Worm (Caenorhabditis elegans) whole organism, L4 larva: ENCODE data around the gene mpst-1.

ENCODE experiments used
- F37D6.2 ChIP-seq: sonication (generic microtip); optimal IDR thresholded peaks from 2 replicates; lab custom pipeline; 2016; ENCODE audit warnings: mild to moderate bottlenecking, missing genetic modification characterization, missing compliant biosample characterization
- Y105C5A.15 ChIP-seq: fragments of 200-800 bp; sonication (Bioruptor generic); IDR thresholded peaks from 2 replicates; pipeline ENCODE4 v1.3.6; 2022; ENCODE audit warnings: missing genetic modification characterization, missing compliant biosample characterization
- Y48G9A.11 ChIP-seq: fragments of 200-800 bp; sonication (Bioruptor generic); IDR thresholded peaks from 2 replicates; pipeline ENCODE4 v1.3.6; 2022; ENCODE audit warnings: missing genetic modification reagents, missing genetic modification characterization, missing compliant biosample characterization
- Y5F2A.4 ChIP-seq: fragments of 200-800 bp; sonication (Bioruptor generic); optimal IDR thresholded peaks from 2 replicates; lab custom pipeline; 2018; ENCODE audit warnings: mild to moderate bottlenecking, missing genetic modification characterization, missing compliant biosample characterization
- Y75B8A.6 ChIP-seq: fragments of 200-800 bp; sonication (Bioruptor generic); IDR thresholded peaks from 2 replicates; pipeline ENCODE4 v1.3.6; 2022; ENCODE audit warnings: missing genetic modification reagents, missing genetic modification characterization, missing compliant biosample characterization
- ZK546.5 ChIP-seq, 2 experiments: sonication (generic microtip); optimal IDR thresholded peaks; 2 replicates each; lab custom pipeline; 2017; ENCODE audit warnings: missing biosample characterization in 2 of 2, missing genetic modification characterization in 2 of 2
- aha-1 ChIP-seq: fragments of 150-350 bp; peaks from one replicate; lab custom pipeline; 2014; ENCODE audit warnings: missing biosample characterization, missing genetic modification characterization
- aly-2 ChIP-seq: sonication (generic microtip); optimal IDR thresholded peaks from 2 replicates; lab custom pipeline; 2018; ENCODE audit warnings: missing biosample characterization, missing genetic modification characterization
- ama-1 ChIP-seq: fragments of 150-350 bp; optimal IDR thresholded peaks from 2 replicates; lab custom pipeline; 2014; ENCODE audit warnings: inconsistent platforms, mixed read lengths
- arid-1 ChIP-seq: fragments of 200-800 bp; sonication (Bioruptor generic); conservative IDR thresholded peaks from 2 replicates; pipeline ENCODE4 v1.3.6; 2022; ENCODE audit warnings: missing genetic modification reagents, missing genetic modification characterization, missing compliant biosample characterization
- attf-4 ChIP-seq: sonication (generic microtip); optimal IDR thresholded peaks from 3 replicates; lab custom pipeline; 2017; ENCODE audit warnings: missing biosample characterization, missing genetic modification characterization
- ceh-28 ChIP-seq: fragments of 150-350 bp; optimal IDR thresholded peaks from 2 replicates; lab custom pipeline; 2014; ENCODE audit warnings: missing biosample characterization, missing genetic modification reagents, missing genetic modification characterization
- ceh-82 ChIP-seq: sonication (generic microtip); optimal IDR thresholded peaks from 2 replicates; lab custom pipeline; 2017; ENCODE audit warnings: missing biosample characterization, missing genetic modification characterization
- cey-2 ChIP-seq: sonication (generic microtip); optimal IDR thresholded peaks from 3 replicates; lab custom pipeline; 2017; ENCODE audit warnings: missing genetic modification characterization, mild to moderate bottlenecking, missing compliant biosample characterization, antibody characterized with exemption, borderline replicate concordance; ENCODE audit not compliant: insufficient read depth
- dmd-6 ChIP-seq: fragments of 200-800 bp; sonication (Bioruptor generic); IDR thresholded peaks from 2 replicates; pipeline ENCODE4 v1.3.6; 2022; ENCODE audit warnings: missing genetic modification reagents, missing genetic modification characterization, missing compliant biosample characterization
- dmd-8 ChIP-seq: fragments of 200-800 bp; sonication (Bioruptor generic); IDR thresholded peaks from 2 replicates; pipeline ENCODE4 v1.3.6; 2022; ENCODE audit warnings: missing genetic modification characterization, missing compliant biosample characterization
- duxl-1 ChIP-seq: sonication (generic microtip); optimal IDR thresholded peaks from 2 replicates; lab custom pipeline; 2016; ENCODE audit warnings: mild to moderate bottlenecking, missing genetic modification characterization, moderate library complexity, missing compliant biosample characterization; ENCODE audit not compliant: poor library complexity
- dve-1 ChIP-seq: sonication (generic microtip); optimal IDR thresholded peaks from 2 replicates; lab custom pipeline; 2017; ENCODE audit warnings: antibody characterized with exemption, mild to moderate bottlenecking, missing genetic modification characterization, missing compliant biosample characterization; ENCODE audit not compliant: insufficient read depth
- gei-8 ChIP-seq: fragments of 200-800 bp; sonication (Bioruptor generic); optimal IDR thresholded peaks from 2 replicates; lab custom pipeline; 2018; ENCODE audit warnings: mild to moderate bottlenecking, missing genetic modification characterization, missing compliant biosample characterization
- hif-1 ChIP-seq, 2 experiments: sonication (generic microtip); optimal IDR thresholded peaks; 2 replicates each; lab custom pipeline; 2016 to 2017; ENCODE audit warnings: missing compliant biosample characterization in 2 of 2, missing genetic modification characterization in 2 of 2, missing genetic modification reagents in 2 of 2, missing genotype in 2 of 2, mild to moderate bottlenecking in 1 of 2
- hlh-11 ChIP-seq: fragments of 200-800 bp; sonication (Bioruptor generic); optimal IDR thresholded peaks from 2 replicates; lab custom pipeline; 2018; ENCODE audit warnings: mild to moderate bottlenecking, missing genetic modification characterization, missing compliant biosample characterization
- lin-1 ChIP-seq: fragments of 200-800 bp; sonication (Bioruptor generic); IDR thresholded peaks from 2 replicates; pipeline ENCODE4 v1.3.6; 2022; ENCODE audit warnings: missing genetic modification reagents, missing genetic modification characterization, missing compliant biosample characterization
- lin-15B ChIP-seq: fragments of 150-350 bp; sonication (generic microtip); optimal IDR thresholded peaks from 3 replicates; lab custom pipeline; 2014; ENCODE audit warnings: missing biosample characterization, missing genetic modification characterization
- lin-29 ChIP-seq: fragments of 200-800 bp; sonication (Bioruptor generic); IDR thresholded peaks from 2 replicates; pipeline ENCODE4 v1.3.6; 2022; ENCODE audit warnings: missing genetic modification reagents, missing genetic modification characterization, missing compliant biosample characterization
- lin-39 ChIP-seq: fragments of 150-350 bp; optimal IDR thresholded peaks from 2 replicates; lab custom pipeline; 2014; ENCODE audit warnings: missing biosample characterization, missing genetic modification reagents, missing genetic modification characterization
- madf-5 ChIP-seq, 2 experiments: fragments of 200-800 bp; sonication (Bioruptor generic); IDR thresholded peaks; 2 replicates each; pipeline ENCODE4 v1.3.6; 2022; ENCODE audit warnings: missing compliant biosample characterization in 2 of 2, missing genetic modification characterization in 2 of 2
- mdl-1 ChIP-seq, 2 experiments: fragments of 150-350 bp in 1 of 2; sonication (generic microtip) in 1 of 2; optimal IDR thresholded peaks; 2 replicates each; lab custom pipeline; 2014 to 2017; ENCODE audit warnings: missing biosample characterization in 2 of 2, missing genetic modification characterization in 2 of 2
- mep-1 ChIP-seq: fragments of 150-350 bp; sonication (generic microtip); optimal IDR thresholded peaks from 3 replicates; lab custom pipeline; 2014; ENCODE audit warnings: missing biosample characterization, missing genetic modification characterization
- nhr-102 ChIP-seq: sonication (generic microtip); optimal IDR thresholded peaks from 2 replicates; lab custom pipeline; 2016; ENCODE audit warnings: mild to moderate bottlenecking, missing genetic modification characterization, moderate library complexity, missing compliant biosample characterization
- nhr-111 ChIP-seq: fragments of 200-800 bp; sonication (Bioruptor generic); optimal IDR thresholded peaks from 2 replicates; lab custom pipeline; 2018; ENCODE audit warnings: mild to moderate bottlenecking, missing genetic modification characterization, missing compliant biosample characterization
- nhr-25 ChIP-seq: sonication (generic microtip); optimal IDR thresholded peaks from 2 replicates; lab custom pipeline; 2017; ENCODE audit warnings: missing genetic modification characterization, mild to moderate bottlenecking, missing compliant biosample characterization, antibody characterized with exemption, moderate library complexity, borderline replicate concordance; ENCODE audit not compliant: insufficient read depth
- nhr-41 ChIP-seq: fragments of 200-800 bp; sonication (Bioruptor generic); IDR thresholded peaks from 2 replicates; pipeline ENCODE4 v1.3.6; 2022; ENCODE audit warnings: missing genetic modification reagents, missing genetic modification characterization, missing compliant biosample characterization
- nhr-42 ChIP-seq: fragments of 200-800 bp; sonication (Bioruptor generic); IDR thresholded peaks from 2 replicates; pipeline ENCODE4 v1.3.6; 2022; ENCODE audit warnings: missing genetic modification characterization, missing compliant biosample characterization
- nhr-76 ChIP-seq: fragments of 150-350 bp; optimal IDR thresholded peaks from 2 replicates; lab custom pipeline; 2014; ENCODE audit warnings: missing biosample characterization, missing genetic modification characterization
- php-3 ChIP-seq: fragments of 200-800 bp; sonication (Bioruptor generic); IDR thresholded peaks from 2 replicates; pipeline ENCODE4 v1.3.6; 2022; ENCODE audit warnings: missing genetic modification reagents, missing genetic modification characterization, missing compliant biosample characterization
- tag-97 ChIP-seq: fragments of 200-800 bp; sonication (Bioruptor generic); IDR thresholded peaks from 2 replicates; pipeline ENCODE4 v1.3.6; 2022; ENCODE audit warnings: missing genetic modification characterization, missing compliant biosample characterization
- unc-130 ChIP-seq: sonication (generic microtip); optimal IDR thresholded peaks from 2 replicates; lab custom pipeline; 2016; ENCODE audit warnings: missing genetic modification reagents, missing genetic modification characterization, missing compliant biosample characterization
- unc-39 ChIP-seq: sonication (generic microtip); optimal IDR thresholded peaks from 2 replicates; lab custom pipeline; 2017; ENCODE audit warnings: missing biosample characterization, missing genetic modification characterization
- zag-1 ChIP-seq: fragments of 150-350 bp; optimal IDR thresholded peaks from 2 replicates; lab custom pipeline; 2014; ENCODE audit warnings: missing biosample characterization, missing genetic modification characterization
- zfp-2 ChIP-seq: sonication (generic microtip); optimal IDR thresholded peaks from 2 replicates; lab custom pipeline; 2016; ENCODE audit warnings: mild to moderate bottlenecking, missing genetic modification characterization, missing compliant biosample characterization
- zfp-3 ChIP-seq: fragments of 200-800 bp; sonication (Bioruptor generic); conservative IDR thresholded peaks from 2 replicates; pipeline ENCODE4 v1.3.6; 2022; ENCODE audit warnings: missing genetic modification reagents, missing genetic modification characterization, missing compliant biosample characterization
- zip-11 ChIP-seq: fragments of 200-800 bp; sonication (Bioruptor generic); IDR thresholded peaks from 2 replicates; pipeline ENCODE4 v1.3.6; 2022; ENCODE audit warnings: missing genetic modification characterization, missing compliant biosample characterization
- zip-2 ChIP-seq: fragments of 150-350 bp; optimal IDR thresholded peaks from 2 replicates; lab custom pipeline; 2014; ENCODE audit warnings: missing biosample characterization, missing genetic modification characterization
- ztf-11 ChIP-seq: fragments of 150-350 bp; optimal IDR thresholded peaks from 2 replicates; lab custom pipeline; 2014; ENCODE audit warnings: missing biosample characterization, missing genetic modification characterization
- ztf-7 ChIP-seq: fragments of 150-350 bp; optimal IDR thresholded peaks from 2 replicates; lab custom pipeline; 2014; ENCODE audit warnings: missing biosample characterization, missing genetic modification characterization

Gene mpst-1

ce11 chrV:11822461-11822939 lies 4.4 kb downstream of the mpst-1 start, which contains the start of gene pyc-1 (continued):
- TF ChIP-seq nhr-42 = no peak
- TF ChIP-seq lin-15B (tag; lab: Kevin White, UChicago) = no peak
- peak; percentile 74 to 95 for TF ChIP-seq hif-1 (tag; optimal IDR thresholded peaks at IDR 0.05; lab: Kevin White, UChicago)
- TF ChIP-seq ZK546.5 (tag; optimal IDR thresholded peaks at IDR 0.05; lab: Kevin White, UChicago) = no peak
- TF ChIP-seq nhr-41 (GFP tag; lab: Robert Waterston, UW) = no peak
- TF ChIP-seq ceh-28 (tag; lab: Kevin White, UChicago) = no peak
- no peak for TF ChIP-seq cey-2
- no peak for TF ChIP-seq arid-1 (GFP tag; lab: Robert Waterston, UW)
- no peak for TF ChIP-seq zag-1
- TF ChIP-seq zfp-2 (tag; lab: Kevin White, UChicago) = no peak
- TF ChIP-seq tag-97 (GFP tag; lab: Robert Waterston, UW) = no peak
- TF ChIP-seq nhr-102 (tag; lab: Kevin White, UChicago) = no peak
- TF ChIP-seq Y75B8A.6 (GFP tag; lab: Robert Waterston, UW) = no peak
- TF ChIP-seq unc-130 (GFP tag; lab: Kevin White, UChicago) = no peak
- no peak for TF ChIP-seq ztf-11 (tag; lab: Kevin White, UChicago)
- peak; percentile 47 for TF ChIP-seq dmd-6
- TF ChIP-seq ama-1 (lab: Kevin White, UChicago) = no peak
- TF ChIP-seq ceh-82 (tag; lab: Kevin White, UChicago) = no peak
- TF ChIP-seq ztf-7 (tag; lab: Kevin White, UChicago) = no peak
- no peak for TF ChIP-seq lin-39 (tag; lab: Kevin White, UChicago)
- no peak for TF ChIP-seq nhr-76 (tag; lab: Kevin White, UChicago)
- TF ChIP-seq nhr-111 = no peak
- peak; percentile 21 for TF ChIP-seq zip-2
- TF ChIP-seq attf-4 (tag; lab: Kevin White, UChicago) = no peak
- TF ChIP-seq Y105C5A.15 = no peak
- peak; percentile 64 for TF ChIP-seq zfp-3
- TF ChIP-seq duxl-1 (tag; lab: Kevin White, UChicago) = no peak
- no peak for TF ChIP-seq php-3 (GFP tag; lab: Robert Waterston, UW)
- no peak for TF ChIP-seq lin-29 (GFP tag; lab: Robert Waterston, UW)
- peak in 1 of 2 experiments; percentile 47 for TF ChIP-seq mdl-1 (tag; optimal IDR thresholded peaks at IDR 0.05; lab: Kevin White, UChicago)
- peak; percentile 66 for TF ChIP-seq hlh-11
- 0 out of 2 replicates have a peak, but pooled peaks have one; percentile 12 for TF ChIP-seq lin-1 (GFP tag; lab: Robert Waterston, UW)
- TF ChIP-seq aha-1 (tag; lab: Kevin White, UChicago) = peak; percentile 92
- TF ChIP-seq Y5F2A.4 (GFP tag; lab: Kevin White, UChicago) = no peak
- TF ChIP-seq Y48G9A.11 (GFP tag; lab: Robert Waterston, UW) = no peak
- no peak for TF ChIP-seq nhr-25 (tag; lab: Kevin White, UChicago)
- no peak for TF ChIP-seq gei-8 (GFP tag; lab: Kevin White, UChicago)
- TF ChIP-seq dmd-8 (GFP tag; lab: Robert Waterston, UW) = no peak
- TF ChIP-seq dve-1 (tag; lab: Kevin White, UChicago) = peak; percentile 76
- no peak for TF ChIP-seq unc-39 (tag; lab: Kevin White, UChicago)
- TF ChIP-seq madf-5 (GFP tag; IDR thresholded peaks at IDR 0.05; lab: Robert Waterston, UW) = no peak
- no peak for TF ChIP-seq aly-2 (tag; lab: Kevin White, UChicago)
- no peak for TF ChIP-seq F37D6.2
- no peak for TF ChIP-seq zip-11 (GFP tag; lab: Robert Waterston, UW)
- TF ChIP-seq mep-1 = peak; percentile 71
